Fruit fly (Drosophila melanogaster): Measurements from ENCODE around the gene Gpdh1.
A peak's percentile ranks its signal among the peaks of the same experiment; 100 is the strongest.

The Gpdh1 gene

dm6 chr2L:5969559-5969958, 26.1 kb downstream of the Gpdh1 start, which contains the start of gene Ucp4B:
Gene Ucp4B (plus strand): TSS chr2L:5969859.
- no peak for TF ChIP-seq noc (tag; optimal IDR thresholded peaks at IDR 0.05)

- TF ChIP-seq noc (tag; optimal IDR thresholded peaks at IDR 0.05) = no peak
These were observed 27.8 kb downstream of the Gpdh1 start for dm6 chr2L:5971093-5971808.

- peak; percentile 58 for TF ChIP-seq noc (tag; optimal IDR thresholded peaks at IDR 0.05)
These were observed 28.6 kb downstream of the Gpdh1 start for dm6 chr2L:5972005-5972404.

- no peak for TF ChIP-seq noc (tag; optimal IDR thresholded peaks at IDR 0.05)
These were observed 29.3 kb downstream of the Gpdh1 start for dm6 chr2L:5972588-5973236.

- peak; percentile 34 for TF ChIP-seq noc (tag; optimal IDR thresholded peaks at IDR 0.05)
These were observed 30.7 kb downstream of the Gpdh1 start for dm6 chr2L:5974122-5974521.

dm6 chr2L:5975025-5975539, 31.6 kb downstream of the Gpdh1 start:
- no peak for TF ChIP-seq noc (tag; optimal IDR thresholded peaks at IDR 0.05)

- peak; percentile 19 for TF ChIP-seq noc (tag; optimal IDR thresholded peaks at IDR 0.05)
These were observed 32.2 kb downstream of the Gpdh1 start for dm6 chr2L:5975601-5976000.

- peak; percentile 36 for TF ChIP-seq noc (tag; optimal IDR thresholded peaks at IDR 0.05)
These were observed 33.8 kb downstream of the Gpdh1 start for dm6 chr2L:5977070-5977728.

- TF ChIP-seq noc (tag; optimal IDR thresholded peaks at IDR 0.05) = no peak
These were observed 34.3 kb downstream of the Gpdh1 start for dm6 chr2L:5977729-5978078.

- no peak for TF ChIP-seq noc (tag; optimal IDR thresholded peaks at IDR 0.05)
These were observed 35.1 kb downstream of the Gpdh1 start for dm6 chr2L:5978333-5979054.

dm6 chr2L:5979055-5979399, 35.6 kb downstream of the Gpdh1 start:
- no peak for TF ChIP-seq noc (tag; optimal IDR thresholded peaks at IDR 0.05)

- TF ChIP-seq noc (tag; optimal IDR thresholded peaks at IDR 0.05) = peak; percentile 47
These were observed 36.8 kb downstream of the Gpdh1 start for dm6 chr2L:5979957-5980861.

- TF ChIP-seq noc (tag; optimal IDR thresholded peaks at IDR 0.05) = peak; percentile 33
These were observed 37.5 kb downstream of the Gpdh1 start, which contains the start of gene chic for dm6 chr2L:5980862-5981432. Gene chic (minus strand): TSS chr2L:5981018.

- no peak for TF ChIP-seq noc (tag; optimal IDR thresholded peaks at IDR 0.05)
These were observed 38.2 kb downstream of the Gpdh1 start, which contains the start of gene eIF4A for dm6 chr2L:5981433-5982333. Gene eIF4A (plus strand): TSS chr2L:5981764.
